Worm (Caenorhabditis elegans): Measurements from ENCODE around the gene sra-10.
A peak's percentile ranks its signal among the peaks of the same experiment; 100 is the strongest.

Gene sra-10

DNA sequence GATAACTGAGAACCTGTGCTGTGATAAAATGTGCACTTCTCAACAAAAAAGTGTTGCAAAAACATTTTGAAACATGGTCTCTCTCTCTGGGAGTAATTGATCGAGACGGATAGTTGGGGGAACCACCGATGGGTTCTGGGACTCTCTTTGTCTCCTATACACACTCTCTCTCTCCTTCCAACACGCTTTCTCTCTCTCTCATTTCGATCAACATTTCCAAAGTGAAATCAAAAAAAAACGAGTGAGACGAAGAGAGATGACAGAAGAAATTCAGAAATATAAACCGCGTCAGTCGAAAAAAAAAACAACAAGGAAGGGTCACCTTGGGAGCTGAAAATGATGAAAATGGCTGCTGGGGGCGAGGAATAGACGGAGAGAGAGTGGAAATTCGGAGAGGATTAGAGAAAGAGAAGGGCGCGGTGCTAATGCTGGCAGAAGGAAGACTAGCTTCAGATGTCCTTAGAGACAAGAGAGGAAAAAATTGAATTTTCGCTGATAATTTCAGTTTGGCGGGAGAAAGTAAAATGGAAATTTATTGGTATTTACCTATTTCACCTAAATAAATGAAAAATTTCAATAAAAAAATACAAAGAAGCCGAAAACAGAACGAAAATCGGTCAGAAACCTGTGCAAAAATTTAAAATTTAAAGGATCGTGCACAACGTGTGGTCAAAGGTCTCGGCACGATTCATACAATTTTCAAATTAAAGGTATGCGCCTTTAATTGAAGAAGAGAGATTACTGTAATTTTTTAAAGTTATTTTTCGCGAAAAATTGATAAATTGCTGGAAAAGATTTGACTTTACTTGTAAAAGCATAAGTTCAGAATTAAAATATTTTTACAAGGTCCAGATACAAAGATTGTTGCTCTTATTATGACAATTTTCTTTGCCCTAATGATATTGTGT is 31.9 kb downstream of the sra-10 start (continued):
- TF ChIP-seq F10E7.11 (tag; optimal IDR thresholded peaks at IDR 0.05) (no peak), dox-1 (GFP tag; IDR thresholded peaks at IDR 0.05) (no peak), nfya-1 (tag; optimal IDR thresholded peaks at IDR 0.05; ENCODE audit: borderline replicate concordance, insufficient read depth) (no peak), bed-2 (GFP tag; IDR thresholded peaks at IDR 0.05) (no peak), hsf-1 (GFP tag; IDR thresholded peaks at IDR 0.05) (no peak), mel-28 (tag; optimal IDR thresholded peaks at IDR 0.05; ENCODE audit: borderline replicate concordance) (no peak), rpc-1 (optimal IDR thresholded peaks at IDR 0.05) (no peak), rpc-1 (tag; optimal IDR thresholded peaks at IDR 0.05) (no peak), F49E8.2 (tag; optimal IDR thresholded peaks at IDR 0.05; ENCODE audit: insufficient read depth) (no peak), ZK185.1 (tag; optimal IDR thresholded peaks at IDR 0.05; ENCODE audit: poor library complexity, severe bottlenecking) (no peak), ztf-22 (GFP tag; optimal IDR thresholded peaks at IDR 0.05) (no peak), ama-1 (optimal IDR thresholded peaks at IDR 0.05) (no peak), ama-1 (GFP tag; optimal IDR thresholded peaks at IDR 0.05) (no peak), egl-44 (GFP tag; IDR thresholded peaks at IDR 0.05) (no peak), nhr-27 (tag; optimal IDR thresholded peaks at IDR 0.05) (no peak), F39B2.1 (GFP tag; IDR thresholded peaks at IDR 0.05) (no peak), fkh-3 (tag; optimal IDR thresholded peaks at IDR 0.05) (no peak), hlh-12 (tag; optimal IDR thresholded peaks at IDR 0.05) (no peak), pbrm-1 (GFP tag; IDR thresholded peaks at IDR 0.05) (peak; percentile 20; the same call in 1 of the 2 replicates), F33H1.4 (GFP tag; IDR thresholded peaks at IDR 0.05) (peak; percentile 87), D2030.7 (GFP tag; IDR thresholded peaks at IDR 0.05) (peak; percentile 40; the same call in 1 of the 2 replicates), pha-4 (tag; optimal IDR thresholded peaks at IDR 0.05) (no peak), ztf-18 (tag; optimal IDR thresholded peaks at IDR 0.05) (no peak), B0019.2 (GFP tag; conservative IDR thresholded peaks at IDR 0.05) (no peak), lin-26 (GFP tag; IDR thresholded peaks at IDR 0.05) (no peak), hmg-20 (GFP tag; IDR thresholded peaks at IDR 0.05) (no peak), lsl-1 (GFP tag; optimal IDR thresholded peaks at IDR 0.05) (peak; percentile 87), F37B4.10 (GFP tag; IDR thresholded peaks at IDR 0.05) (no peak), rec-8 (tag; optimal IDR thresholded peaks at IDR 0.05) (no peak), let-526 (GFP tag; IDR thresholded peaks at IDR 0.05) (no peak), madf-8 (GFP tag; conservative IDR thresholded peaks at IDR 0.05) (peak; percentile 57), die-1 (tag; optimal IDR thresholded peaks at IDR 0.05) (no peak), madf-3 (GFP tag; IDR thresholded peaks at IDR 0.05) (no peak), snpc-1.1 (tag; optimal IDR thresholded peaks at IDR 0.05; ENCODE audit: insufficient read depth) (no peak), lir-1 (GFP tag; conservative IDR thresholded peaks at IDR 0.05) (no peak), B0035.1 (tag; optimal IDR thresholded peaks at IDR 0.05) (no peak), nhr-120 (GFP tag; IDR thresholded peaks at IDR 0.05) (no peak), hrde-1 (tag; optimal IDR thresholded peaks at IDR 0.05; ENCODE audit: borderline replicate concordance) (no peak), tlf-1 (GFP tag; optimal IDR thresholded peaks at IDR 0.05) (no peak), Y67H2A.10 (GFP tag; conservative IDR thresholded peaks at IDR 0.05) (no peak), mxl-1 (tag; optimal IDR thresholded peaks at IDR 0.05) (no peak), ceh-91 (GFP tag; IDR thresholded peaks at IDR 0.05) (0 out of 2 replicates have a peak, but pooled peaks have one; percentile 40), K11D2.4 (GFP tag; IDR thresholded peaks at IDR 0.05) (no peak), ets-4 (GFP tag; optimal IDR thresholded peaks at IDR 0.05) (no peak), T26A5.8 (tag; optimal IDR thresholded peaks at IDR 0.05) (no peak), zim-3 (tag; optimal IDR thresholded peaks at IDR 0.05) (no peak), lag-1 (GFP tag; IDR thresholded peaks at IDR 0.05) (no peak)

Data from whole organism, young adult.